Fruit fly (Drosophila melanogaster) Kc167 (cell line): ENCODE results near the gene Ir94d.

Experiments
- psq ChIP-seq: fragments of >200 bp; optimal IDR thresholded peaks from 2 replicates; lab custom pipeline; 2017; ENCODE audit warnings: missing external identifiers
- ttk ChIP-seq: sonication (Bioruptor generic); optimal IDR thresholded peaks from 2 replicates; lab custom pipeline; 2017; ENCODE audit warnings: missing external identifiers

dm6 chr3R:23386021-23386457 is 16.6 kb upstream of the Ir94d start:
- TF ChIP-seq psq (lab: Kevin White, UChicago), result no peak
- no peak for TF ChIP-seq ttk
